Fruit fly (Drosophila melanogaster): ENCODE results near the gene gzl.

The gzl gene

DNA sequence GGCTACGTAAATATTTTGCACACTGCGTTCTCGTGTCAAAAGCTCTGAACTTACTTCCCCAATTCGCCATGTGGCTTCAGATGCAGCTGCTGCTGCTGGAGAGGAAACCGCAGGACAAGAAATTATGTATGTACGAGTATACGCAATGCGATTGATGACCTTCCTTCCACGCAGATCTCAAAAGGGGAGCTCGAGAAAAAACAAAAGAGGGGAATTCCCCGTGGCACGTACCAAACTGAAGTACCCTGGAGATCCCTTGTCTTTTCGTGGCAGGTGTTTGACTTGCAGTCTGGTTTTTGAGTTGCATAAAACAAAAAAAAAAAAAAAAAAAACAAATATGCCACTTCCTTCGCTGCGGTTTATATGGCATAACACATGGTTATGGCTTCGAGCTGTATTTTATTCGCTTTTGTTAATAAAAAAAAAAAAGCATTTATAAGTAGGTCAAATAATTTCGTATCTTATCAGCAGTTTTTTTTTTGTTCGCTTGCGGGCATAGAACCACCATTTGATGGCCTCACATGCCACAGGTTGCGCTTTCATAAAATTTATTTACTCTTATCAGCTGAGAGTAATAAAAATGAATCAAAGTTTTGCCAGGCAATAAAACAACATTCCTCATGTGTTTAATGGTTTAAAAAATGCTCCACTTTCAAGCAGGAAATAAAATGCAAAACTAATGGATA lies 50.2 kb downstream of the gzl start (continued):
- TF ChIP-seq CG2678 (tag; optimal IDR thresholded peaks at IDR 0.05) (peak; percentile 48), sug (tag; optimal IDR thresholded peaks at IDR 0.05) (peak; percentile 60), gcm (GFP tag; optimal IDR thresholded peaks at IDR 0.05) (peak; percentile 8)

DNA sequence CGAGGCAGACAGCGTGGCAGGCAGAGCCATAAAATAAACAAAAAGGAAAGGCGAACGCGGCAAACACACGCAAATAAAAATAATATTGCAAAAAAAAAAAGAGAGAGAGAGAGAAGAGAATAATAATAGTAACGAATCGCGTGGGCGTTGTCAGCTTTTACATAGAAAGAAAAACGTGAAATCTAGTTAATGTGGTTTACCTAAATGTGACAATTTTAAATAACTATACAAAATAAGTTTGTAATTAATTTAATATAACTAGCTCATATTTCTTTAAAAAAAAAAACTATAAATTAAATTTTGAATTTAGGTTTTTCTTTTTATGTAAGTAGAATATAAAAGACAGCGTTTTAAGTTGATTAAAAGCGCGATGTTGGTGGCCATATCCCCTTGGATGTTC lies 51.2 kb downstream of the gzl start:
- peak; percentile 3 for TF ChIP-seq CG18599 (GFP tag; optimal IDR thresholded peaks at IDR 0.05)
- TF ChIP-seq Hr51 (GFP tag; optimal IDR thresholded peaks at IDR 0.05), result peak in 1 of 2 experiments; percentile 40
- TF ChIP-seq jigr1 (GFP tag; IDR thresholded peaks at IDR 0.05), result no peak
- TF ChIP-seq CG4730 (GFP tag; IDR thresholded peaks at IDR 0.05), result 0 out of 2 replicates have a peak, but pooled peaks have one; percentile 24
- peak; percentile 49 for TF ChIP-seq Ptx1 (GFP tag; IDR thresholded peaks at IDR 0.05)
- TF ChIP-seq pho (GFP tag; optimal IDR thresholded peaks at IDR 0.05), result no peak
- peak; percentile 12 for TF ChIP-seq CG30403 (GFP tag; optimal IDR thresholded peaks at IDR 0.05)
- TF ChIP-seq sc (optimal IDR thresholded peaks at IDR 0.05), result no peak
- no peak for TF ChIP-seq sc (GFP tag; optimal IDR thresholded peaks at IDR 0.05)
- no peak for TF ChIP-seq CG4404 (GFP tag; IDR thresholded peaks at IDR 0.05)
- no peak for TF ChIP-seq CG17802 (tag; optimal IDR thresholded peaks at IDR 0.05)
- no peak for TF ChIP-seq CG16815 (GFP tag; optimal IDR thresholded peaks at IDR 0.05)
- TF ChIP-seq fu2 (GFP tag; optimal IDR thresholded peaks at IDR 0.05), result no peak
- TF ChIP-seq Oaz (GFP tag; IDR thresholded peaks at IDR 0.05), result no peak
- TF ChIP-seq fd64A (GFP tag; optimal IDR thresholded peaks at IDR 0.05), result no peak
- no peak for TF ChIP-seq CG4328 (GFP tag; optimal IDR thresholded peaks at IDR 0.05)
- no peak for TF ChIP-seq Hey (tag; optimal IDR thresholded peaks at IDR 0.05)
- TF ChIP-seq Spps (tag; optimal IDR thresholded peaks at IDR 0.05), result no peak
- no peak for TF ChIP-seq Atf6 (GFP tag; IDR thresholded peaks at IDR 0.05)
- TF ChIP-seq CG11695 (GFP tag; IDR thresholded peaks at IDR 0.05), result 0 out of 3 replicates have a peak, but pooled peaks have one; percentile 24
- no peak for TF ChIP-seq Sin3A (optimal IDR thresholded peaks at IDR 0.05)
- peak; percentile 35 for TF ChIP-seq Meics (GFP tag; optimal IDR thresholded peaks at IDR 0.05)
- TF ChIP-seq sob (GFP tag; IDR thresholded peaks at IDR 0.05), result no peak
- TF ChIP-seq Mes4 (GFP tag; optimal IDR thresholded peaks at IDR 0.05), result no peak
- TF ChIP-seq CoRest (tag; optimal IDR thresholded peaks at IDR 0.05), result peak; percentile 9
- no peak for TF ChIP-seq pan (optimal IDR thresholded peaks at IDR 0.05)
- peak in 1 of 2 experiments; percentile 22 for TF ChIP-seq pan (GFP tag; optimal IDR thresholded peaks at IDR 0.05 in 1 of 2, IDR thresholded peaks at IDR 0.05 in 1 of 2)
- TF ChIP-seq CG1024 (GFP tag; IDR thresholded peaks at IDR 0.05), result no peak
- no peak for TF ChIP-seq Sox100B (GFP tag; optimal IDR thresholded peaks at IDR 0.05)
- TF ChIP-seq CG12071 (GFP tag; optimal IDR thresholded peaks at IDR 0.05), result no peak
- no peak for TF ChIP-seq ssp (GFP tag; IDR thresholded peaks at IDR 0.05)
- no peak for TF ChIP-seq otp (GFP tag; IDR thresholded peaks at IDR 0.05)
- TF ChIP-seq Drgx (GFP tag; IDR thresholded peaks at IDR 0.05), result peak; percentile 57; the same call in 1 of the 2 replicates
- peak; percentile 47; the same call in 2 of the 3 replicates for TF ChIP-seq row (GFP tag; IDR thresholded peaks at IDR 0.05)
- TF ChIP-seq lmd (GFP tag; IDR thresholded peaks at IDR 0.05), result peak; percentile 21; the same call in 1 of the 2 replicates
- peak; percentile 37 for TF ChIP-seq lab (GFP tag; optimal IDR thresholded peaks at IDR 0.05)
- no peak for TF ChIP-seq sisA (GFP tag; IDR thresholded peaks at IDR 0.05)
- peak; percentile 27 for TF ChIP-seq Hmr (GFP tag; optimal IDR thresholded peaks at IDR 0.05)
- no peak for TF ChIP-seq pita (GFP tag; optimal IDR thresholded peaks at IDR 0.05)
